Worm (Caenorhabditis elegans) whole organism, L4/young adult: Measurements from ENCODE around the gene cdc-25.4.

Source experiments
- dao-5 ChIP-seq: sonication (generic microtip); optimal IDR thresholded peaks from 2 replicates; lab custom pipeline; 2016; ENCODE audit warnings: missing genotype, missing genetic modification characterization, moderate library complexity, missing compliant biosample characterization
- him-1 ChIP-seq: sonication (generic microtip); optimal IDR thresholded peaks from 2 replicates; lab custom pipeline; 2016; ENCODE audit warnings: missing genotype, missing genetic modification reagents, missing genetic modification characterization, missing compliant biosample characterization

ce11 chrII:10172436-10172973 is 16.8 kb downstream of the cdc-25.4 start, which contains the start of gene wbp-11:
- TF ChIP-seq him-1 (tag; lab: Kevin White, UChicago) = no peak
- no peak for TF ChIP-seq dao-5 (tag; lab: Kevin White, UChicago)
